Worm (Caenorhabditis elegans) whole organism, midembryonic: ENCODE measurements around the gene ugt-47.

ENCODE experiments used
- cog-1 ChIP-seq: sonication (generic microtip); optimal IDR thresholded peaks from 2 replicates; lab custom pipeline; 2016; ENCODE audit warnings: missing genetic modification characterization, missing compliant biosample characterization
- ref-1 ChIP-seq: fragments of 200-800 bp; sonication (Bioruptor generic); conservative IDR thresholded peaks from 2 replicates; pipeline ENCODE4 v1.3.6; 2022; ENCODE audit warnings: missing genetic modification reagents, missing genetic modification characterization, missing compliant biosample characterization
- tab-1 ChIP-seq: fragments of 200-800 bp; sonication (Bioruptor generic); IDR thresholded peaks from 2 replicates; pipeline ENCODE4 v1.3.6; 2022; ENCODE audit warnings: missing genetic modification characterization, missing compliant biosample characterization
- ztf-23 ChIP-seq: fragments of 200-800 bp; sonication (Bioruptor generic); IDR thresholded peaks from 2 replicates; pipeline ENCODE4 v1.3.6; 2022; ENCODE audit warnings: missing genetic modification reagents, missing genetic modification characterization, missing compliant biosample characterization

DNA sequence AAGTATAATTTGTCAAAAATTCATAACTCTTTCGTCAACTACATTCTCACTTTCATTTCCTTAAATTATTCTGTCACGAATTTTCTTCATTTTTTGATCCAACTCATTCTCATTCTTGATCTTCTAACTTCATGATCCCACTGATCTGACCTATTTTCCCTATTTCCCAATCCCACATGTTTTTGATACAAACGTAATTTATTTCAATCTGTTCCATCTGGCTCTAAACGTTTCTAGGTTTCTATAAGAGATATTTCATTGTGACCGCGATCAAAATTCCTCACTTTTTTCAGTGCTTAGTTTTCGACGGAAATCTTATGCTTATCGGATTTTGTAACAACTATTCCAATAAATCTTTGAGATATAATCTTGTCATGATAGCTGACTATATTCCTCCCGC lies 32.7 kb downstream of the ugt-47 start:
- TF ChIP-seq tab-1 (GFP tag; lab: Robert Waterston, UW) (no peak), ztf-23 (GFP tag; lab: Robert Waterston, UW) (no peak), cog-1 (tag; lab: Kevin White, UChicago) (no peak), ref-1 (no peak)
